Worm (Caenorhabditis elegans) whole organism, L4 larva: ENCODE results near the gene ZK250.2.

ENCODE experiments used
- F49E8.2 ChIP-seq: sonication (generic microtip); optimal IDR thresholded peaks from 2 replicates; lab custom pipeline; 2016; ENCODE audit warnings: missing compliant biosample characterization, mild to moderate bottlenecking, missing genetic modification characterization, borderline replicate concordance
- Y75B8A.6 ChIP-seq: fragments of 200-800 bp; sonication (Bioruptor generic); IDR thresholded peaks from 2 replicates; pipeline ENCODE4 v1.3.6; 2022; ENCODE audit warnings: missing genetic modification reagents, missing genetic modification characterization, missing compliant biosample characterization

DNA sequence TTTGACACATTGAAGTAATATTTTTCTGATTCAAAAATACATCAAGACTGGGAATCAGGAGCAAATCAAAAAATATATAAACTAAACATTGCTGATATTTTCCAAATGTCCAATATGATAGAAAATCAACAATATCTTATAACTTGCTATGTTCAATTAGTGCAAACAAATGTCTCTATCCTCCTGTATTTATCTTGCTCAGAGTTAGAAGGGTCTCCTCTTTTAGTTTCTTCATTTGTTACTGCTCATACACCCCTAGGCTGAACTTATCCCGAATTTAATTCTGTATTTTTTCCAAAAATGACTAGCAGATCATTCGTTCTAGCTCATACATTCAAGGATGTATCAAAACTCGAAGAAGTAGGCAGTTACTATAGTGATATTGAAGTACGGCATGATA lies 46.5 kb upstream of the ZK250.2 start, which contains the start of gene math-23:
- TF ChIP-seq Y75B8A.6 (GFP tag; lab: Robert Waterston, UW) = no peak
- TF ChIP-seq F49E8.2 (tag; lab: Kevin White, UChicago) = no peak
